Worm (Caenorhabditis elegans): Measurements from ENCODE around the gene Y42H9B.3.

ce11 chrIV:8000763-8001162 lies 11.5 kb downstream of the Y42H9B.3 start:
- TF ChIP-seq med-1 (GFP tag; optimal IDR thresholded peaks at IDR 0.05; ENCODE audit: insufficient read depth) (no peak), klf-2 (GFP tag; conservative IDR thresholded peaks at IDR 0.05) (no peak), ztf-23 (GFP tag; IDR thresholded peaks at IDR 0.05) (no peak), tab-1 (GFP tag; IDR thresholded peaks at IDR 0.05) (no peak), ref-1 (GFP tag; conservative IDR thresholded peaks at IDR 0.05) (no peak), T22C8.4 (GFP tag; IDR thresholded peaks at IDR 0.05) (no peak), flt-1 (GFP tag; IDR thresholded peaks at IDR 0.05) (no peak), ztf-29 (GFP tag; IDR thresholded peaks at IDR 0.05) (no peak)
